3 fruit fly cellular contexts compared by ENCODE assay signal in genomic region chr3L:10094722-10095121, dm6.
A peak's percentile ranks its signal among the peaks of the same experiment; 100 is the strongest.
TF ChIP-seq lines count a peak whose summit lies in the region.

TSS of gene CG32054 (minus strand) at chr3L:10094738.

- TF ChIP-seq CTCF in whole organism, embryonic (GFP tag; optimal IDR thresholded peaks at IDR 0.05; lab: Kevin White, UChicago): no peak

TF ChIP-seq in whole organism, embryonic, 481 proteins besides CTCF, POLR2A, EP300 and RAD21:
- TF ChIP-seq CG4707 (GFP tag; optimal IDR thresholded peaks at IDR 0.05; lab: Kevin White, UChicago) (no peak), CG1602 (GFP tag; optimal IDR thresholded peaks at IDR 0.05; lab: Kevin White, UChicago) (no peak), Jarid2 (GFP tag; optimal IDR thresholded peaks at IDR 0.05; lab: Kevin White, UChicago) (peak; percentile 28), grau (tag; optimal IDR thresholded peaks at IDR 0.05; lab: Kevin White, UChicago) (no peak), CG4730 (GFP tag; IDR thresholded peaks at IDR 0.05; lab: Robert Waterston, UW) (no peak), otp (GFP tag; IDR thresholded peaks at IDR 0.05; lab: Robert Waterston, UW) (no peak), GATAe (GFP tag; conservative IDR thresholded peaks at IDR 0.05; lab: Robert Waterston, UW) (peak; percentile 70), sug (tag; optimal IDR thresholded peaks at IDR 0.05; lab: Kevin White, UChicago) (peak; percentile 98), CG10431 (GFP tag; optimal IDR thresholded peaks at IDR 0.05; lab: Kevin White, UChicago) (peak; percentile 64), CG8290 (GFP tag; optimal IDR thresholded peaks at IDR 0.05; lab: Kevin White, UChicago) (no peak), CG8290 (tag; optimal IDR thresholded peaks at IDR 0.05; lab: Kevin White, UChicago) (peak in 1 of 2 experiments; percentile 1), her (GFP tag; optimal IDR thresholded peaks at IDR 0.05; lab: Kevin White, UChicago) (no peak), grn (GFP tag; optimal IDR thresholded peaks at IDR 0.05; lab: Kevin White, UChicago) (peak; percentile 60), Camta (GFP tag; optimal IDR thresholded peaks at IDR 0.05; lab: Kevin White, UChicago) (no peak), Abd-B (GFP tag; optimal IDR thresholded peaks at IDR 0.05; lab: Kevin White, UChicago) (no peak), Hey (tag; optimal IDR thresholded peaks at IDR 0.05; lab: Kevin White, UChicago) (peak; percentile 38), mirr (GFP tag; optimal IDR thresholded peaks at IDR 0.05; lab: Kevin White, UChicago) (peak; percentile 83), exex (tag; optimal IDR thresholded peaks at IDR 0.05; lab: Kevin White, UChicago) (peak; percentile 67), ash1 (GFP tag; optimal IDR thresholded peaks at IDR 0.05; lab: Kevin White, UChicago) (no peak), sd (tag; optimal IDR thresholded peaks at IDR 0.05; lab: Kevin White, UChicago) (peak; percentile 39), Awh (GFP tag; IDR thresholded peaks at IDR 0.05; lab: Robert Waterston, UW) (no peak), Myb (GFP tag; optimal IDR thresholded peaks at IDR 0.05; lab: Kevin White, UChicago) (no peak), chinmo (GFP tag; IDR thresholded peaks at IDR 0.05; lab: Robert Waterston, UW; ENCODE audit: partially characterized antibody) (0 out of 4 replicates have a peak, but pooled peaks have one; percentile 26)

TF ChIP-seq in whole organism, prepupa, 60 proteins besides CTCF, POLR2A, EP300 and RAD21:
- TF ChIP-seq CG32006 (GFP tag; optimal IDR thresholded peaks at IDR 0.05; lab: Kevin White, UChicago) (no peak), vri (GFP tag; optimal IDR thresholded peaks at IDR 0.05; lab: Kevin White, UChicago) (peak; percentile 39)

TF ChIP-seq in whole organism, wandering third instar larva, 38 proteins besides CTCF, POLR2A, EP300 and RAD21:
- TF ChIP-seq foxo (GFP tag; optimal IDR thresholded peaks at IDR 0.05; lab: Kevin White, UChicago) (no peak), Rel (GFP tag; optimal IDR thresholded peaks at IDR 0.05; lab: Kevin White, UChicago) (no peak), Rel (tag; optimal IDR thresholded peaks at IDR 0.05; lab: Kevin White, UChicago) (peak; percentile 80), tai (GFP tag; optimal IDR thresholded peaks at IDR 0.05; lab: Kevin White, UChicago) (no peak), dmrt93B (GFP tag; optimal IDR thresholded peaks at IDR 0.05; lab: Kevin White, UChicago) (no peak), ey (GFP tag; optimal IDR thresholded peaks at IDR 0.05; lab: Kevin White, UChicago) (no peak), fru (GFP tag; optimal IDR thresholded peaks at IDR 0.05; lab: Kevin White, UChicago) (peak; percentile 35), br (GFP tag; optimal IDR thresholded peaks at IDR 0.05; lab: Kevin White, UChicago) (no peak), jim (GFP tag; optimal IDR thresholded peaks at IDR 0.05; lab: Kevin White, UChicago) (no peak), Hr83 (GFP tag; optimal IDR thresholded peaks at IDR 0.05; lab: Kevin White, UChicago; ENCODE audit: poor library complexity, severe bottlenecking) (no peak)
